Worm (Caenorhabditis elegans) whole organism, L2 larva: ENCODE measurements around the gene srx-66.

Source experiments
- C34F6.9 ChIP-seq: fragments of 150-350 bp; optimal IDR thresholded peaks from 2 replicates; lab custom pipeline; 2014; ENCODE audit warnings: missing biosample characterization, missing genetic modification characterization
- F13H6.1 ChIP-seq: sonication (generic microtip); optimal IDR thresholded peaks from 2 replicates; lab custom pipeline; 2016; ENCODE audit warnings: missing genetic modification characterization, missing compliant biosample characterization
- R02D3.7 ChIP-seq: fragments of 150-350 bp; optimal IDR thresholded peaks from 2 replicates; lab custom pipeline; 2014; ENCODE audit warnings: missing biosample characterization, missing genetic modification characterization
- ZK546.5 ChIP-seq: sonication (generic microtip); optimal IDR thresholded peaks from 2 replicates; lab custom pipeline; 2017; ENCODE audit warnings: missing biosample characterization, missing genetic modification characterization
- aly-2 ChIP-seq: fragments of 150-350 bp; optimal IDR thresholded peaks from 2 replicates; lab custom pipeline; 2014; ENCODE audit warnings: missing biosample characterization, missing genetic modification characterization
- blmp-1 ChIP-seq: sonication (generic microtip); optimal IDR thresholded peaks from 2 replicates; lab custom pipeline; 2017; ENCODE audit warnings: missing genetic modification characterization, mild to moderate bottlenecking, missing compliant biosample characterization, antibody characterized with exemption, moderate library complexity; ENCODE audit not compliant: insufficient read depth
- crh-2 ChIP-seq: sonication (generic microtip); optimal IDR thresholded peaks from 2 replicates; lab custom pipeline; 2017; ENCODE audit warnings: missing biosample characterization, missing genetic modification characterization
- egl-27 ChIP-seq: sonication (generic microtip); optimal IDR thresholded peaks from 3 replicates; lab custom pipeline; 2017; ENCODE audit warnings: missing biosample characterization, missing genetic modification reagents, missing genetic modification characterization
- elt-1 ChIP-seq: fragments of 150-350 bp; optimal IDR thresholded peaks from 2 replicates; lab custom pipeline; 2014; ENCODE audit warnings: missing biosample characterization, missing genetic modification characterization
- elt-3 ChIP-seq: sonication (generic microtip); optimal IDR thresholded peaks from 2 replicates; lab custom pipeline; 2017; ENCODE audit warnings: missing biosample characterization, missing genetic modification characterization
- fos-1 ChIP-seq: fragments of 150-350 bp; optimal IDR thresholded peaks from 2 replicates; lab custom pipeline; 2014; ENCODE audit warnings: missing biosample characterization, missing genetic modification characterization
- lin-11 ChIP-seq: fragments of 150-350 bp; sonication (generic microtip); optimal IDR thresholded peaks from 2 replicates; lab custom pipeline; 2014; ENCODE audit warnings: missing biosample characterization, missing genetic modification characterization, inconsistent platforms, mixed read lengths
- lin-13 ChIP-seq: fragments of 150-350 bp; optimal IDR thresholded peaks from 2 replicates; lab custom pipeline; 2014; ENCODE audit warnings: missing biosample characterization, missing genetic modification reagents, missing genetic modification characterization
- lin-39 ChIP-seq: fragments of 150-350 bp; optimal IDR thresholded peaks from 2 replicates; lab custom pipeline; 2014; ENCODE audit warnings: missing biosample characterization, missing genetic modification reagents, missing genetic modification characterization
- mdl-1 ChIP-seq, 2 experiments: fragments of 150-350 bp in 1 of 2; sonication (generic microtip) in 1 of 2; optimal IDR thresholded peaks; 2 replicates each; lab custom pipeline; 2017; ENCODE audit warnings: missing biosample characterization in 2 of 2, missing genetic modification characterization in 2 of 2
- nhr-10 ChIP-seq: sonication (generic microtip); optimal IDR thresholded peaks from 2 replicates; lab custom pipeline; 2017; ENCODE audit warnings: missing biosample characterization, missing genetic modification characterization
- nhr-11 ChIP-seq: fragments of 150-350 bp; optimal IDR thresholded peaks from 2 replicates; lab custom pipeline; 2014; ENCODE audit warnings: missing biosample characterization, missing genetic modification characterization
- nhr-12 ChIP-seq: fragments of 150-350 bp; optimal IDR thresholded peaks from 2 replicates; lab custom pipeline; 2014; ENCODE audit warnings: missing biosample characterization, missing genetic modification characterization
- nhr-129 ChIP-seq: fragments of 150-350 bp; optimal IDR thresholded peaks from 2 replicates; lab custom pipeline; 2014; ENCODE audit warnings: missing biosample characterization, missing genetic modification characterization
- nhr-21 ChIP-seq: fragments of 150-350 bp; optimal IDR thresholded peaks from 2 replicates; lab custom pipeline; 2014; ENCODE audit warnings: missing biosample characterization, missing genetic modification characterization
- nhr-23 ChIP-seq: fragments of 150-350 bp; optimal IDR thresholded peaks from 2 replicates; lab custom pipeline; 2014; ENCODE audit warnings: missing biosample characterization, missing genetic modification reagents, missing genetic modification characterization
- nhr-6 ChIP-seq: fragments of 150-350 bp; optimal IDR thresholded peaks from 2 replicates; lab custom pipeline; 2014; ENCODE audit warnings: missing biosample characterization, missing genetic modification characterization
- nhr-77 ChIP-seq: fragments of 150-350 bp; optimal IDR thresholded peaks from 2 replicates; lab custom pipeline; 2014; ENCODE audit warnings: missing biosample characterization, missing genetic modification characterization
- peb-1 ChIP-seq: fragments of 150-350 bp; optimal IDR thresholded peaks from 2 replicates; lab custom pipeline; 2014; ENCODE audit warnings: missing biosample characterization, missing genetic modification characterization
- skn-1 ChIP-seq: sonication (generic microtip); optimal IDR thresholded peaks from 2 replicates; lab custom pipeline; 2017; ENCODE audit warnings: missing biosample characterization, missing genetic modification characterization
- sma-3 ChIP-seq: sonication (generic microtip); optimal IDR thresholded peaks from 2 replicates; lab custom pipeline; 2016; ENCODE audit warnings: missing genetic modification reagents, missing genetic modification characterization, missing compliant biosample characterization
- sma-9 ChIP-seq, 2 experiments: fragments of 150-350 bp in 1 of 2; sonication (generic microtip) in 1 of 2; optimal IDR thresholded peaks; 2 replicates each; lab custom pipeline; 2014 to 2016; ENCODE audit warnings: missing genetic modification characterization in 2 of 2, mild to moderate bottlenecking in 1 of 2, missing biosample characterization in 1 of 2, missing compliant biosample characterization in 1 of 2, missing genetic modification reagents in 1 of 2, moderate library complexity in 1 of 2
- snpc-4 ChIP-seq: fragments of 150-350 bp; optimal IDR thresholded peaks from 2 replicates; lab custom pipeline; 2014; ENCODE audit warnings: missing biosample characterization, missing genetic modification characterization
- unc-39 ChIP-seq: fragments of 150-350 bp; optimal IDR thresholded peaks from 2 replicates; lab custom pipeline; 2014; ENCODE audit warnings: missing biosample characterization, missing genetic modification characterization
- unc-62 ChIP-seq: fragments of 150-350 bp; optimal IDR thresholded peaks from 2 replicates; lab custom pipeline; 2014; ENCODE audit warnings: missing biosample characterization, missing genetic modification reagents, missing genetic modification characterization
- zag-1 ChIP-seq: fragments of 150-350 bp; optimal IDR thresholded peaks from 2 replicates; lab custom pipeline; 2014; ENCODE audit warnings: missing biosample characterization, missing genetic modification characterization
- ztf-1 ChIP-seq: fragments of 200-800 bp; sonication (Bioruptor generic); conservative IDR thresholded peaks from 2 replicates; pipeline ENCODE4 v1.3.6; 2022; ENCODE audit warnings: missing genetic modification characterization, missing compliant biosample characterization
- ztf-11 ChIP-seq: sonication (generic microtip); optimal IDR thresholded peaks from 2 replicates; lab custom pipeline; 2017; ENCODE audit warnings: missing biosample characterization, missing genetic modification characterization
- ztf-4 ChIP-seq: fragments of 150-350 bp; optimal IDR thresholded peaks from 2 replicates; lab custom pipeline; 2014; ENCODE audit warnings: missing biosample characterization, missing genetic modification characterization

The srx-66 gene

ce11 chrV:3929099-3929498, 9.7 kb downstream of the srx-66 start, which contains the start of gene srx-64:
srx-64 (plus strand) TSS chrV:3929399.
- no peak for TF ChIP-seq nhr-23
- no peak for TF ChIP-seq skn-1 (tag; lab: Kevin White, UChicago)
- TF ChIP-seq mdl-1 (tag; optimal IDR thresholded peaks at IDR 0.05; lab: Kevin White, UChicago), result no peak
- TF ChIP-seq nhr-11 (tag; lab: Kevin White, UChicago), result no peak
- no peak for TF ChIP-seq fos-1 (tag; lab: Kevin White, UChicago)
- TF ChIP-seq nhr-12 (tag; lab: Kevin White, UChicago), result no peak
- no peak for TF ChIP-seq C34F6.9
- TF ChIP-seq aly-2 (tag; lab: Kevin White, UChicago), result no peak
- no peak for TF ChIP-seq nhr-77 (tag; lab: Kevin White, UChicago)
- TF ChIP-seq snpc-4, result no peak

ce11 chrV:3931326-3931725, 11.9 kb downstream of the srx-66 start, which contains the start of gene srx-63:
srx-63 (plus strand) TSS chrV:3931626.
- TF ChIP-seq nhr-10 (tag; lab: Kevin White, UChicago) (no peak), R02D3.7 (tag; lab: Kevin White, UChicago) (no peak), peb-1 (no peak), zag-1 (tag; lab: Kevin White, UChicago) (no peak), ztf-1 (GFP tag; lab: Robert Waterston, UW) (no peak), egl-27 (tag; lab: Kevin White, UChicago) (no peak), crh-2 (no peak), lin-11 (tag; lab: Kevin White, UChicago) (no peak), nhr-21 (tag; lab: Kevin White, UChicago) (no peak), aly-2 (tag; lab: Kevin White, UChicago) (no peak), nhr-6 (tag; lab: Kevin White, UChicago) (no peak), lin-39 (tag; lab: Kevin White, UChicago) (no peak), elt-3 (tag; lab: Kevin White, UChicago) (no peak), nhr-23 (no peak), sma-9 (GFP tag; optimal IDR thresholded peaks at IDR 0.05; lab: Kevin White, UChicago) (no peak), sma-9 (tag; optimal IDR thresholded peaks at IDR 0.05; lab: Kevin White, UChicago) (no peak), F13H6.1 (tag; lab: Kevin White, UChicago) (no peak), skn-1 (tag; lab: Kevin White, UChicago) (no peak)
- TF ChIP-seq, all 48 proteins: peak for 0

ce11 chrV:3935892-3936478, 16.6 kb downstream of the srx-66 start, which contains the start of gene cyp-35A5:
cyp-35A5 (plus strand) TSS chrV:3936326.
- TF ChIP-seq snpc-4 (no peak), fos-1 (tag; lab: Kevin White, UChicago) (peak; percentile 7), unc-39 (tag; lab: Kevin White, UChicago) (no peak)

- no peak for TF ChIP-seq sma-3 (GFP tag; lab: Kevin White, UChicago)
- TF ChIP-seq unc-62, result no peak
- no peak for TF ChIP-seq ZK546.5 (tag; lab: Kevin White, UChicago)
- TF ChIP-seq nhr-129 (tag; lab: Kevin White, UChicago), result no peak
- TF ChIP-seq egl-27 (tag; lab: Kevin White, UChicago), result no peak
- no peak for TF ChIP-seq R02D3.7 (tag; lab: Kevin White, UChicago)
- no peak for TF ChIP-seq nhr-12 (tag; lab: Kevin White, UChicago)
- TF ChIP-seq nhr-21 (tag; lab: Kevin White, UChicago), result no peak
- no peak for TF ChIP-seq unc-39 (tag; lab: Kevin White, UChicago)
- no peak for TF ChIP-seq snpc-4
- no peak for TF ChIP-seq nhr-6 (tag; lab: Kevin White, UChicago)
- no peak for TF ChIP-seq elt-1 (tag; lab: Kevin White, UChicago)
- no peak for TF ChIP-seq aly-2 (tag; lab: Kevin White, UChicago)
- TF ChIP-seq nhr-11 (tag; lab: Kevin White, UChicago), result no peak
- TF ChIP-seq lin-11 (tag; lab: Kevin White, UChicago), result no peak
- no peak for TF ChIP-seq C34F6.9
- TF ChIP-seq lin-13 (GFP tag; lab: Kevin White, UChicago), result no peak
These were observed 19.4 kb downstream of the srx-66 start, which contains the start of gene cyp-35B1 for ce11 chrV:3938789-3939188. cyp-35B1 (plus strand) TSS chrV:3939032.

ce11 chrV:3941860-3942259, 22.5 kb downstream of the srx-66 start, which contains the start of gene cyp-35B2:
cyp-35B2 (plus strand) TSS chrV:3942160.
- TF ChIP-seq lin-39 (tag; lab: Kevin White, UChicago) (no peak), ztf-4 (tag; lab: Kevin White, UChicago) (no peak), mdl-1 (tag; optimal IDR thresholded peaks at IDR 0.05; lab: Kevin White, UChicago) (no peak), peb-1 (no peak), R02D3.7 (tag; lab: Kevin White, UChicago) (no peak), ztf-11 (no peak), unc-62 (no peak), aly-2 (tag; lab: Kevin White, UChicago) (no peak), nhr-129 (tag; lab: Kevin White, UChicago) (no peak), blmp-1 (tag; lab: Kevin White, UChicago) (no peak), nhr-11 (tag; lab: Kevin White, UChicago) (no peak), fos-1 (tag; lab: Kevin White, UChicago) (no peak)
